Worm (Caenorhabditis elegans) whole organism, late embryonic: ENCODE data around the gene dolk-1.

Experiments used
- C08G9.2 ChIP-seq: sonication (generic microtip); optimal IDR thresholded peaks from 2 replicates; lab custom pipeline; 2016; ENCODE audit warnings: mild to moderate bottlenecking, missing genetic modification characterization, moderate library complexity, missing compliant biosample characterization
- C38D4.7 ChIP-seq: fragments of 200-800 bp; sonication (Bioruptor generic); optimal IDR thresholded peaks from 2 replicates; lab custom pipeline; 2018; ENCODE audit warnings: mild to moderate bottlenecking, missing genetic modification characterization, moderate library complexity, missing compliant biosample characterization
- F13H6.1 ChIP-seq: sonication (generic microtip); optimal IDR thresholded peaks from 2 replicates; lab custom pipeline; 2016; ENCODE audit warnings: missing genetic modification characterization, missing compliant biosample characterization
- K02D7.2 ChIP-seq: sonication (generic microtip); optimal IDR thresholded peaks from 2 replicates; lab custom pipeline; 2017; ENCODE audit warnings: mild to moderate bottlenecking, missing genetic modification characterization, missing compliant biosample characterization
- T23F11.4 ChIP-seq: fragments of 200-800 bp; sonication (Bioruptor generic); optimal IDR thresholded peaks from 2 replicates; lab custom pipeline; 2018; ENCODE audit warnings: mild to moderate bottlenecking, missing genetic modification characterization, missing compliant biosample characterization
- ama-1 ChIP-seq: fragments of 150-350 bp; optimal IDR thresholded peaks from 2 replicates; lab custom pipeline; 2014
- ceh-14 ChIP-seq: sonication (generic microtip); optimal IDR thresholded peaks from 2 replicates; lab custom pipeline; 2016; ENCODE audit warnings: missing genotype, missing genetic modification characterization, missing compliant biosample characterization
- ceh-19 ChIP-seq: fragments of 200-800 bp; sonication (Bioruptor generic); optimal IDR thresholded peaks from 2 replicates; lab custom pipeline; 2018; ENCODE audit warnings: mild to moderate bottlenecking, missing genetic modification characterization, missing compliant biosample characterization
- ceh-2 ChIP-seq: sonication (generic microtip); optimal IDR thresholded peaks from 2 replicates; lab custom pipeline; 2016; ENCODE audit warnings: missing genotype, missing genetic modification characterization, missing compliant biosample characterization
- ceh-24 ChIP-seq: sonication (generic microtip); optimal IDR thresholded peaks from 2 replicates; lab custom pipeline; 2016; ENCODE audit warnings: mild to moderate bottlenecking, missing genetic modification characterization, missing compliant biosample characterization
- ceh-31 ChIP-seq: sonication (generic microtip); optimal IDR thresholded peaks from 2 replicates; lab custom pipeline; 2016; ENCODE audit warnings: missing genetic modification characterization, missing compliant biosample characterization
- ceh-34 ChIP-seq: sonication (generic microtip); optimal IDR thresholded peaks from 2 replicates; lab custom pipeline; 2016; ENCODE audit warnings: mild to moderate bottlenecking, missing genetic modification characterization, missing compliant biosample characterization
- ceh-45 ChIP-seq: fragments of 200-800 bp; sonication (Bioruptor generic); IDR thresholded peaks from 2 replicates; pipeline ENCODE4 v1.3.6; 2022; ENCODE audit warnings: missing genetic modification reagents, missing genetic modification characterization, missing compliant biosample characterization
- ceh-48 ChIP-seq: sonication (generic microtip); optimal IDR thresholded peaks from 2 replicates; lab custom pipeline; 2016; ENCODE audit warnings: missing genetic modification characterization, inconsistent platforms, missing compliant biosample characterization
- ceh-9 ChIP-seq: sonication (generic microtip); optimal IDR thresholded peaks from 2 replicates; lab custom pipeline; 2016; ENCODE audit warnings: mild to moderate bottlenecking, missing genetic modification characterization, inconsistent platforms, missing compliant biosample characterization
- che-1 ChIP-seq: sonication (generic microtip); optimal IDR thresholded peaks from 2 replicates; lab custom pipeline; 2016; ENCODE audit warnings: mild to moderate bottlenecking, missing genetic modification characterization, missing compliant biosample characterization
- dmd-4 ChIP-seq: sonication (generic microtip); optimal IDR thresholded peaks from 2 replicates; lab custom pipeline; 2016; ENCODE audit warnings: borderline replicate concordance, missing genetic modification characterization, missing compliant biosample characterization
- dve-1 ChIP-seq: sonication (generic microtip); optimal IDR thresholded peaks from 2 replicates; lab custom pipeline; 2017; ENCODE audit warnings: antibody characterized with exemption, mild to moderate bottlenecking, missing genetic modification characterization, missing compliant biosample characterization
- elt-2 ChIP-seq: sonication (generic microtip); optimal IDR thresholded peaks from 2 replicates; lab custom pipeline; 2016; ENCODE audit warnings: missing genetic modification reagents, missing genetic modification characterization, missing compliant biosample characterization
- fkh-10 ChIP-seq: fragments of 150-350 bp; optimal IDR thresholded peaks from 2 replicates; lab custom pipeline; 2014; ENCODE audit warnings: missing biosample characterization, missing genetic modification reagents, missing genetic modification characterization
- fkh-6 ChIP-seq: sonication (generic microtip); optimal IDR thresholded peaks from 2 replicates; lab custom pipeline; 2016; ENCODE audit warnings: missing genetic modification characterization, missing compliant biosample characterization
- gmeb-2 ChIP-seq: sonication (generic microtip); optimal IDR thresholded peaks from 2 replicates; lab custom pipeline; 2016; ENCODE audit warnings: missing genetic modification characterization, inconsistent platforms, missing compliant biosample characterization
- hlh-13 ChIP-seq: fragments of 200-800 bp; sonication (Bioruptor generic); optimal IDR thresholded peaks from 2 replicates; lab custom pipeline; 2018; ENCODE audit warnings: mild to moderate bottlenecking, missing genetic modification characterization, missing compliant biosample characterization
- hlh-15 ChIP-seq: sonication (generic microtip); optimal IDR thresholded peaks from 2 replicates; lab custom pipeline; 2016; ENCODE audit warnings: missing genetic modification characterization, missing compliant biosample characterization
- lim-6 ChIP-seq: sonication (generic microtip); optimal IDR thresholded peaks from 2 replicates; lab custom pipeline; 2016; ENCODE audit warnings: missing genetic modification characterization, missing compliant biosample characterization
- lin-11 ChIP-seq: fragments of 200-800 bp; sonication (Bioruptor generic); optimal IDR thresholded peaks from 2 replicates; lab custom pipeline; 2018; ENCODE audit warnings: mild to moderate bottlenecking, missing genetic modification characterization, missing compliant biosample characterization
- madf-2 ChIP-seq: sonication (generic microtip); optimal IDR thresholded peaks from 2 replicates; lab custom pipeline; 2017; ENCODE audit warnings: missing genetic modification characterization, missing compliant biosample characterization
- mec-3 ChIP-seq: sonication (generic microtip); optimal IDR thresholded peaks from 2 replicates; lab custom pipeline; 2016; ENCODE audit warnings: borderline replicate concordance, missing genetic modification characterization, missing compliant biosample characterization
- nfya-1 ChIP-seq: sonication (generic microtip); optimal IDR thresholded peaks from 2 replicates; lab custom pipeline; 2017; ENCODE audit warnings: missing genetic modification characterization, mild to moderate bottlenecking, missing compliant biosample characterization, antibody characterized with exemption, moderate library complexity
- nhr-11 ChIP-seq: fragments of 150-350 bp; optimal IDR thresholded peaks from 2 replicates; lab custom pipeline; 2014; ENCODE audit warnings: missing biosample characterization, missing genetic modification characterization
- nhr-232 ChIP-seq: sonication (generic microtip); optimal IDR thresholded peaks from 2 replicates; lab custom pipeline; 2016; ENCODE audit warnings: missing genetic modification characterization, missing compliant biosample characterization
- pag-3 ChIP-seq: sonication (generic microtip); optimal IDR thresholded peaks from 2 replicates; lab custom pipeline; 2016; ENCODE audit warnings: missing compliant biosample characterization, missing genetic modification characterization, borderline replicate concordance
- pat-9 ChIP-seq: fragments of 200-800 bp; sonication (Bioruptor generic); optimal IDR thresholded peaks from 2 replicates; lab custom pipeline; 2018; ENCODE audit warnings: mild to moderate bottlenecking, missing genetic modification characterization, moderate library complexity, missing compliant biosample characterization
- pha-4 ChIP-seq: fragments of 150-350 bp; optimal IDR thresholded peaks from 2 replicates; lab custom pipeline; 2018; ENCODE audit warnings: missing biosample characterization, missing genetic modification reagents, missing genetic modification characterization
- pros-1 ChIP-seq: fragments of 150-350 bp; optimal IDR thresholded peaks from 2 replicates; lab custom pipeline; 2014; ENCODE audit warnings: missing biosample characterization, missing genetic modification reagents, missing genetic modification characterization
- ref-2 ChIP-seq: sonication (generic microtip); optimal IDR thresholded peaks from 2 replicates; lab custom pipeline; 2016; ENCODE audit warnings: missing genetic modification characterization, missing compliant biosample characterization
- sox-2 ChIP-seq: fragments of 200-800 bp; sonication (Bioruptor generic); IDR thresholded peaks from 2 replicates; pipeline ENCODE4 v1.3.6; 2022; ENCODE audit warnings: missing genetic modification reagents, missing genetic modification characterization, missing compliant biosample characterization
- sox-4 ChIP-seq: sonication (generic microtip); optimal IDR thresholded peaks from 2 replicates; lab custom pipeline; 2017; ENCODE audit warnings: mild to moderate bottlenecking, missing genetic modification characterization, inconsistent platforms, missing compliant biosample characterization
- ttx-3 ChIP-seq: sonication (generic microtip); optimal IDR thresholded peaks from 2 replicates; lab custom pipeline; 2016; ENCODE audit warnings: missing genetic modification reagents, missing genetic modification characterization, missing compliant biosample characterization
- unc-42 ChIP-seq: sonication (generic microtip); optimal IDR thresholded peaks from 2 replicates; lab custom pipeline; 2016; ENCODE audit warnings: missing genotype, missing genetic modification characterization, missing compliant biosample characterization
- unc-55 ChIP-seq: sonication (generic microtip); optimal IDR thresholded peaks from 2 replicates; lab custom pipeline; 2017; ENCODE audit warnings: missing biosample characterization, missing genetic modification reagents, missing genetic modification characterization
- unc-86 ChIP-seq: sonication (generic microtip); optimal IDR thresholded peaks from 2 replicates; lab custom pipeline; 2016; ENCODE audit warnings: missing genetic modification characterization, missing compliant biosample characterization
- zip-5 ChIP-seq: sonication (generic microtip); optimal IDR thresholded peaks from 2 replicates; lab custom pipeline; 2016; ENCODE audit warnings: missing genetic modification characterization, missing compliant biosample characterization
- ztf-16 ChIP-seq: sonication (generic microtip); optimal IDR thresholded peaks from 2 replicates; lab custom pipeline; 2017; ENCODE audit warnings: missing genetic modification characterization, missing compliant biosample characterization

Gene dolk-1

ce11 chrIII:11937911-11938310, 4.5 kb upstream of the dolk-1 start:
- TF ChIP-seq unc-42 (tag; lab: Kevin White, UChicago): peak; percentile 59
- TF ChIP-seq ceh-34: peak; percentile 34
- no peak for TF ChIP-seq ama-1 (lab: Kevin White, UChicago)

DNA sequence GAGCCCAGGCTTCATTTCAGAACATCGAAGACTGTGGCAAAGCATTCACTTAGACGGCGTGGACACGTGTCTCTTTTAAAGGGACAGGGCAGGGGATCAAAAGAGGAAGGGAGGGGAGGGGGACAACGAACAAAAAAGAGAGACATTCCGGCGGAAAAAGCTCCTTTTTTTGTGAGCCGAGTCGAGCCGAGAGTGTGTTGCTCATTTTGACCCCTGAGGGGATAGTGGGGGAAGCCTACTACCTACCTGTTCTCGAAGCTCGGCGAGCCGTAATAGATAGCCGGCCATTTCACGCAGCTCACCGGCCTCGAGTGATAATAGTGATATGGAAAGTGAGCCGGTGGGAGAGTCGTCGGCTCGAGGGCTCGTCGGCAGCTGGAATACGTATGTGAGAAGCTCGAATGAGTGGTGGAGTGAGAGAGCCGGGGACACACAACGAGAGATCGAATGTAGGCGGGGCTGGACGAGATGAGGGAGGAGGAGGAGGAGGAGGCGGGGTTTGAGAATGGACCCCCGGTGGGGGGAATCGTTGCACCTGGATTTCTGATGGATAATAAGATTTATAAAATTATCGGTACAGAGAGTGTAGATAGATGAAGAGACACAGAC, 3.3 kb upstream of the dolk-1 start:
- TF ChIP-seq hlh-15 (tag; lab: Kevin White, UChicago) (no peak), T23F11.4 (GFP tag; lab: Kevin White, UChicago) (no peak), ztf-16 (tag; lab: Kevin White, UChicago) (no peak), pag-3 (tag; lab: Kevin White, UChicago) (no peak), ceh-48 (tag; lab: Kevin White, UChicago) (no peak), pros-1 (no peak), ceh-9 (tag; lab: Kevin White, UChicago) (no peak), ceh-19 (no peak), ceh-14 (tag; lab: Kevin White, UChicago) (peak; percentile 0), lin-11 (tag; lab: Kevin White, UChicago) (no peak), fkh-10 (GFP tag; lab: Kevin White, UChicago) (no peak), nhr-232 (tag; lab: Kevin White, UChicago) (no peak), ceh-45 (GFP tag; lab: Robert Waterston, UW) (no peak), ama-1 (lab: Kevin White, UChicago) (peak; percentile 76), C08G9.2 (no peak), unc-86 (tag; lab: Kevin White, UChicago) (no peak), unc-42 (tag; lab: Kevin White, UChicago) (no peak), ceh-34 (no peak), elt-2 (tag; lab: Kevin White, UChicago) (no peak), mec-3 (tag; lab: Kevin White, UChicago) (no peak), nhr-11 (no peak), nfya-1 (tag; lab: Kevin White, UChicago) (peak; percentile 3), dve-1 (tag; lab: Kevin White, UChicago) (no peak), ceh-24 (tag; lab: Kevin White, UChicago) (no peak), ttx-3 (tag; lab: Kevin White, UChicago) (no peak), fkh-6 (no peak), K02D7.2 (tag; lab: Kevin White, UChicago) (peak; percentile 59), sox-4 (peak; percentile 3), ref-2 (tag; lab: Kevin White, UChicago) (no peak), lim-6 (no peak), che-1 (tag; lab: Kevin White, UChicago) (no peak), madf-2 (tag; lab: Kevin White, UChicago) (no peak), F13H6.1 (tag; lab: Kevin White, UChicago) (no peak), pat-9 (tag; lab: Kevin White, UChicago) (no peak), C38D4.7 (no peak)

DNA sequence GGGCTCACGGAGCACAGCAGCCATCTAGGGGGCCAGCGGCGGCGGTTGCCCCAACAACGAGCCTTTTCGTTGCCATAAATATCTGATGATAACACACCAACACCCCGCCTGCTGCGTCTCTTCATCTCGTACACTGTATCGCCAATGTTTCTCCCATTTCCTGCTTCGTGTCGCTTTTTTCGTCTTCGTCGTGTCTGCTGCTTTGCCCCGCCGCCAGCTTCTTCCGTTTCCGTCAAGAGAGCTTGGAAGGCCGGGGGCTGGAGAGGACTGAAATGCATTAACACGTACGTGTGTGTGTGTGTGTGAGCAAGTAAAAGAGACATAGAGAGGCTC, 2.5 kb upstream of the dolk-1 start:
- TF ChIP-seq unc-42 (tag; lab: Kevin White, UChicago) (peak; percentile 14), sox-2 (GFP tag; lab: Robert Waterston, UW) (no peak), lim-6 (no peak), unc-55 (GFP tag; lab: Kevin White, UChicago) (no peak), ref-2 (tag; lab: Kevin White, UChicago) (no peak), ceh-14 (tag; lab: Kevin White, UChicago) (peak; percentile 51), gmeb-2 (tag; lab: Kevin White, UChicago) (peak; percentile 21), pha-4 (no peak), fkh-6 (no peak), ceh-31 (peak; percentile 24), dmd-4 (tag; lab: Kevin White, UChicago) (no peak), K02D7.2 (tag; lab: Kevin White, UChicago) (peak; percentile 49), sox-4 (no peak), zip-5 (tag; lab: Kevin White, UChicago) (no peak), pat-9 (tag; lab: Kevin White, UChicago) (peak; percentile 17), hlh-13 (GFP tag; lab: Kevin White, UChicago) (no peak), che-1 (tag; lab: Kevin White, UChicago) (peak; percentile 41), mec-3 (tag; lab: Kevin White, UChicago) (peak; percentile 36), elt-2 (tag; lab: Kevin White, UChicago) (no peak), ceh-2 (tag; lab: Kevin White, UChicago) (peak; percentile 0), dve-1 (tag; lab: Kevin White, UChicago) (no peak)
